Fruit fly (Drosophila melanogaster) Kc167 (cell line): ENCODE measurements around the gene Crys.
"Not testable (repeated sequence)": the region's sequence is repeated elsewhere in the genome, so short reads cannot be mapped to it uniquely, and the experiment has no call there.

Experiments
- Myc ChIP-seq: fragments of >200 bp; optimal IDR thresholded peaks from 2 replicates; lab custom pipeline; 2017; ENCODE audit warnings: missing external identifiers
- Sin3A ChIP-seq: fragments of >200 bp; optimal IDR thresholded peaks from 2 replicates; lab custom pipeline; 2018; ENCODE audit warnings: missing external identifiers
- psq ChIP-seq: fragments of >200 bp; optimal IDR thresholded peaks from 2 replicates; lab custom pipeline; 2017; ENCODE audit warnings: missing external identifiers

Crys gene

dm6 chr2L:11996509-11996908 is 52.6 kb downstream of the Crys start, which contains the start of gene Ada1-1:
Gene Ada1-1, plus strand, starts transcription at chr2L:11996809.
- TF ChIP-seq Sin3A (lab: Kevin White, UChicago); Myc (lab: Kevin White, UChicago); psq: not testable (repeated sequence)
